Fruit fly (Drosophila melanogaster): ENCODE measurements around the gene Las.

Las gene

DNA sequence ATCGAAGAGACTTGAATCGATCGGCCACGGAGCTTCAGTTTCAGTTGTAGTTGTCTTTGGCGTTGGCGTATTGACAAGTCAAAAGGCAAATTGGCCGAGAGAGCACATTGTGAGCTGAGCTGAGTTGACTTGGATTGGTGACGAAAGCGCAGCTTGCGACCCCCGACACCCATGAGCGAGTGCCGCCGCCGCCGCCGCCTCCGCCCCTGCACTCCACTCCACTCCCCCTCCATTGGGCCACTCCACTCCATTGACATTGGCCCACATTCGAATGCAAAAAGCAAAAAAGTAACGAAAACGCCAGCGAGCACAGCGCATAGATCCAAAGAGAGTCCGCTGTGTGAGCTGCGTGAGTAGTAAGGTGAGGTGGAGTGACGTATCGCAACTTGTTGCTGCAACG is 34.4 kb downstream of the Las start (continued):
- TF ChIP-seq CG6175 (GFP tag; IDR thresholded peaks at IDR 0.05): peak; percentile 64; the same call in 1 of the 3 replicates
- TF ChIP-seq CG14710 (tag; optimal IDR thresholded peaks at IDR 0.05): no peak
- peak; percentile 31; the same call in 1 of the 2 replicates for TF ChIP-seq chm (GFP tag; IDR thresholded peaks at IDR 0.05)

DNA sequence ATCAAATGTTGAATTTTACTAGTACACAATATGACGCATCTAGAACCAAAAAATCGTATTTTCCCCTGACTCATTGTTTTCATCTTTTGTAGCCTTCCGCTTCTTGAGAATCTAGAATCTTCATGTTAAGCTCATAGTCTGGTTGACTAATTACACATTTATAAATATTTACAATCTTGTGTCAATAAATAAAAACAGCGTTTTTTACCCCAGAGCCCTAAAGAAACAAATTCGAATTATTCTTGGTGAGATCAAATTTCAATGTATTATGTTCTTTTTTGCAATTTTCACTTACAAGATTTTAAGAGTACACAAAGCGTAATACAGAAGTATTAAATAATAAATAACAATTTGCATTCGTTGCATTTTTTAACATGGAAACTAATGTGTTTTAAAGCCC is 36.1 kb downstream of the Las start:
- TF ChIP-seq CG15479 (GFP tag; optimal IDR thresholded peaks at IDR 0.05): no peak
- TF ChIP-seq CG6813 (GFP tag; optimal IDR thresholded peaks at IDR 0.05): peak; percentile 31
- TF ChIP-seq CG17568 (GFP tag; optimal IDR thresholded peaks at IDR 0.05): peak; percentile 19
- peak; percentile 44 for TF ChIP-seq Hmx (GFP tag; optimal IDR thresholded peaks at IDR 0.05)
- TF ChIP-seq eve (GFP tag; optimal IDR thresholded peaks at IDR 0.05): peak in 1 of 2 experiments; percentile 58
- no peak for TF ChIP-seq CG17186 (GFP tag; optimal IDR thresholded peaks at IDR 0.05)
- no peak for TF ChIP-seq CG18262 (tag; optimal IDR thresholded peaks at IDR 0.05)
- TF ChIP-seq ap (GFP tag; IDR thresholded peaks at IDR 0.05): no peak

DNA sequence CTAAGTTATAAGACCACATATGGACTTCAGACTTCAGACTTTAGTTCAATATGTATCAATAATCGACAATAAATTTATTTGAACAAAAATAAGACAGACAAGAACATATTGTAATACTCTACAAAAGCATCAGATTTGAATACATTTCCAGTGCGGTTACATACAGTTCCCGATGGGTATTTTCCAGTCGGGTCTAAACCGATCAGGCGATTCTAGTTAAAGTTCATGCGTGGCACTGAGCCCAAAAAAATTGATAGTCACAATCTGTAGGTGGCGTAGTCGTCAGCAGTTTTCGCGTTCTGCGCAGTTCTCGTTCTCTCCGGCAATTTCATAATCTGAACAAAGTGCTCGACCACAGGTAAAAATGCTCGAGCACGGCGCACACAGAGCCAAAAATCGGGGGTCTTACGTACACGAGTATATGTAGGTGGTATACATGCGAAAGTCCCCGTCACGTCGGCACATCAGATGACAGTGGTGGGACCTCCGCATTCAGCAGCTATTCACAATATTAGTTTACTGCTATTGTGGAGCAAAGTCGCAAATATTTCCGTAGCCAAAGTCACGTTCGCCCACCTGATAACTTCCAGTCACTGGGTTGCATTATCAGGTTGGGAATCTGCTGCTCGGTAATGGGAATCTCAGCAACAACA is 36.8 kb downstream of the Las start:
- TF ChIP-seq amos (GFP tag; IDR thresholded peaks at IDR 0.05; ENCODE audit: partially characterized antibody): 0 out of 2 replicates have a peak, but pooled peaks have one; percentile 15
- TF ChIP-seq nerfin-1 (tag; optimal IDR thresholded peaks at IDR 0.05): no peak
- no peak for TF ChIP-seq fd64A (GFP tag; optimal IDR thresholded peaks at IDR 0.05)
- TF ChIP-seq aop (GFP tag; IDR thresholded peaks at IDR 0.05): no peak; the same call in 1 of the 2 replicates
- no peak for TF ChIP-seq CG4424 (GFP tag; optimal IDR thresholded peaks at IDR 0.05)
- peak; percentile 76 for TF ChIP-seq Meics (GFP tag; optimal IDR thresholded peaks at IDR 0.05)
- no peak for TF ChIP-seq pzg (GFP tag; optimal IDR thresholded peaks at IDR 0.05)
- TF ChIP-seq Dll (GFP tag; IDR thresholded peaks at IDR 0.05; ENCODE audit: partially characterized antibody): no peak
- TF ChIP-seq Hsf (GFP tag; optimal IDR thresholded peaks at IDR 0.05): peak; percentile 62
- no peak for TF ChIP-seq Stat92E (GFP tag; optimal IDR thresholded peaks at IDR 0.05)
- peak; percentile 70 for TF ChIP-seq sd (tag; optimal IDR thresholded peaks at IDR 0.05)
- TF ChIP-seq Atf-2 (GFP tag; optimal IDR thresholded peaks at IDR 0.05): peak; percentile 29
- no peak for TF ChIP-seq CG15479 (GFP tag; optimal IDR thresholded peaks at IDR 0.05)
- TF ChIP-seq CG4360 (GFP tag; IDR thresholded peaks at IDR 0.05): no peak
- peak; percentile 34 for TF ChIP-seq CG4328 (GFP tag; optimal IDR thresholded peaks at IDR 0.05)
- TF ChIP-seq CG33213 (GFP tag; optimal IDR thresholded peaks at IDR 0.05): no peak
- no peak for TF ChIP-seq h (optimal IDR thresholded peaks at IDR 0.05)
- no peak for TF ChIP-seq tup (GFP tag; optimal IDR thresholded peaks at IDR 0.05)
- peak; percentile 63 for TF ChIP-seq D19A (tag; optimal IDR thresholded peaks at IDR 0.05)
- TF ChIP-seq Pdp1 (GFP tag; optimal IDR thresholded peaks at IDR 0.05): peak; percentile 51 to 75
- no peak for TF ChIP-seq CG6254 (GFP tag; optimal IDR thresholded peaks at IDR 0.05)
- TF ChIP-seq zfh2 (GFP tag; optimal IDR thresholded peaks at IDR 0.05): peak; percentile 69
- TF ChIP-seq grau (tag; optimal IDR thresholded peaks at IDR 0.05): peak; percentile 64
- TF ChIP-seq CG6854 (GFP tag; optimal IDR thresholded peaks at IDR 0.05): peak; percentile 32
- peak; percentile 44 for TF ChIP-seq CG13296 (GFP tag; optimal IDR thresholded peaks at IDR 0.05)
- no peak; the same call in 2 of the 3 replicates for TF ChIP-seq tgo (GFP tag; IDR thresholded peaks at IDR 0.05)
- TF ChIP-seq Rfx (GFP tag; IDR thresholded peaks at IDR 0.05): peak; percentile 75
- TF ChIP-seq cg (GFP tag; optimal IDR thresholded peaks at IDR 0.05): peak; percentile 36
- TF ChIP-seq CG18619 (GFP tag; optimal IDR thresholded peaks at IDR 0.05): peak; percentile 14
- peak; percentile 31 for TF ChIP-seq dmrt99B (tag; optimal IDR thresholded peaks at IDR 0.05)
- TF ChIP-seq NC2β (GFP tag; optimal IDR thresholded peaks at IDR 0.05): no peak
- no peak for TF ChIP-seq CG4707 (GFP tag; optimal IDR thresholded peaks at IDR 0.05)
- TF ChIP-seq ase (GFP tag; IDR thresholded peaks at IDR 0.05): no peak
- no peak for TF ChIP-seq B-H1 (GFP tag; IDR thresholded peaks at IDR 0.05)
- TF ChIP-seq grn (GFP tag; optimal IDR thresholded peaks at IDR 0.05): peak; percentile 72
- 0 out of 2 replicates have a peak, but pooled peaks have one; percentile 6 for TF ChIP-seq Oaz (GFP tag; IDR thresholded peaks at IDR 0.05)

Data from whole organism, embryonic.